Fruit fly (Drosophila melanogaster): Measurements from ENCODE around the gene Peritrophin-15b.

The Peritrophin-15b gene

DNA sequence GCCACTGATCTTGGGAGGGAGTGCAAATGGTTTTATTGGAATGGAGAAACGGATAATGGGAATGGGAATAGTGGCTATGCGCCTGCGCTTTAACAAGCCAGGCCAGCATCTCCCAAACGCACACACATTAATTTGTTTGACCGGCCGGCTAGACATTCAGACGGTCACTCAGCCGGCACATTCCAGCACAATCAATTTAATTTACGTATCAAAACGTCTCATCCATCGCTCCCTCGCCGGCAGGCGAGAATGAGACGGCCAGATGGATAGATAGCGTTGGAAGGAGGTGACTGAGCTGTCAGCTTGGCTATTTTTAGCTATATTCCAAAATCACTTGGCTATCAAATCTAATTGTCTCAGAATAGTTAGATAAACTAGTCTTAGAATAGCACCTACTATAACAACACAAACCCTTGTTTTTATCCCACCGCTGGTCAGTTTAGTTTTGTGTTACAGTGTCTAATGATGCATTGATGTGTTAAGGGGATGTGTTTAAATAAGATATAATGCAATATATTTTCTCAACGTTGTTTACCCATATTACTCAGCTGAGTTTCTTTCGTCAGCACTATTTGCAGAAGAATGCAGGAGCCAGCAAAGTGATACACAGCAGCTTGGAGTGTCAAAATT lies 28.8 kb upstream of the Peritrophin-15b start (continued):
- no peak for TF ChIP-seq Lpt (GFP tag; optimal IDR thresholded peaks at IDR 0.05)
- no peak for TF ChIP-seq Hr39 (GFP tag; optimal IDR thresholded peaks at IDR 0.05)
- TF ChIP-seq CG6276 (GFP tag; optimal IDR thresholded peaks at IDR 0.05) = no peak
- TF ChIP-seq CG11902 (GFP tag; optimal IDR thresholded peaks at IDR 0.05) = no peak
- TF ChIP-seq Hr4 (GFP tag; optimal IDR thresholded peaks at IDR 0.05) = peak; percentile 3
- no peak for TF ChIP-seq CG8119 (GFP tag; IDR thresholded peaks at IDR 0.05)
- no peak for TF ChIP-seq CG8319 (GFP tag; optimal IDR thresholded peaks at IDR 0.05)
- no peak for TF ChIP-seq CG8632 (GFP tag; optimal IDR thresholded peaks at IDR 0.05)
- TF ChIP-seq esn (GFP tag; optimal IDR thresholded peaks at IDR 0.05) = peak; percentile 35
- TF ChIP-seq CG3919 (GFP tag; optimal IDR thresholded peaks at IDR 0.05) = peak; percentile 7
- TF ChIP-seq CG6854 (GFP tag; optimal IDR thresholded peaks at IDR 0.05) = no peak
- no peak for TF ChIP-seq dsx (GFP tag; optimal IDR thresholded peaks at IDR 0.05; ENCODE audit: poor library complexity, severe bottlenecking)
- no peak for TF ChIP-seq OdsH (GFP tag; optimal IDR thresholded peaks at IDR 0.05)
- TF ChIP-seq Sox15 (GFP tag; optimal IDR thresholded peaks at IDR 0.05) = no peak
- no peak for TF ChIP-seq CG4318 (GFP tag; optimal IDR thresholded peaks at IDR 0.05)
- TF ChIP-seq CG34406 (GFP tag; optimal IDR thresholded peaks at IDR 0.05) = no peak
- no peak for TF ChIP-seq CG11762 (GFP tag; optimal IDR thresholded peaks at IDR 0.05; ENCODE audit: insufficient read depth)
- no peak for TF ChIP-seq spab (GFP tag; optimal IDR thresholded peaks at IDR 0.05)
- TF ChIP-seq svp (GFP tag) = peak; percentile 53

- TF ChIP-seq dsx (GFP tag; optimal IDR thresholded peaks at IDR 0.05; ENCODE audit: poor library complexity, severe bottlenecking) = peak; percentile 46
- no peak for TF ChIP-seq svp (GFP tag)
- TF ChIP-seq Eip78C (GFP tag) = peak; percentile 49
Observed at dm6 chr2L:8423047-8423446, 28.3 kb upstream of the Peritrophin-15b start.

DNA sequence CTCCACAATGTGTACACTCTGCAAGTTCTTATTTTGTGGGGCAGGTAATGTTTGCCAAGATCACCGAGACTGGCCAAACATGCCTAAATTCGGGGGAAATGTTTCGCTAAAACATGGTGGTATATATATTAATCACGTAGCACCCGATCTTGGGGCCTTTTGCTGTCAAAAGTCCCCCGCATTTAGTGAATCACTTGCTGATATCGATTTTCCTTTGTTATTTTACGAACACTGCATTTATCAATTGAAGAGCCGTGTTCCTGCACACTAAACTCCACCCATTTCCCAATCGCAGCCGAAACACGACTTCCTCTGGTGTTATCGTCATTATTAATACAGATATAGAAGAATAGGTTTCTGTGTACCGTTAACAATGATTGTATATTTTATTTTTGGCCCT lies 27.0 kb upstream of the Peritrophin-15b start:
- TF ChIP-seq CG3032 (tag; optimal IDR thresholded peaks at IDR 0.05) = no peak
- no peak for TF ChIP-seq fkh (GFP tag; optimal IDR thresholded peaks at IDR 0.05)
- no peak for TF ChIP-seq cyc (GFP tag; optimal IDR thresholded peaks at IDR 0.05)
- no peak for TF ChIP-seq CG11902 (GFP tag; optimal IDR thresholded peaks at IDR 0.05)
- no peak for TF ChIP-seq Gug (GFP tag; IDR thresholded peaks at IDR 0.05)
- TF ChIP-seq Hr4 (GFP tag; optimal IDR thresholded peaks at IDR 0.05) = no peak
- no peak for TF ChIP-seq eg (GFP tag; IDR thresholded peaks at IDR 0.05)

DNA sequence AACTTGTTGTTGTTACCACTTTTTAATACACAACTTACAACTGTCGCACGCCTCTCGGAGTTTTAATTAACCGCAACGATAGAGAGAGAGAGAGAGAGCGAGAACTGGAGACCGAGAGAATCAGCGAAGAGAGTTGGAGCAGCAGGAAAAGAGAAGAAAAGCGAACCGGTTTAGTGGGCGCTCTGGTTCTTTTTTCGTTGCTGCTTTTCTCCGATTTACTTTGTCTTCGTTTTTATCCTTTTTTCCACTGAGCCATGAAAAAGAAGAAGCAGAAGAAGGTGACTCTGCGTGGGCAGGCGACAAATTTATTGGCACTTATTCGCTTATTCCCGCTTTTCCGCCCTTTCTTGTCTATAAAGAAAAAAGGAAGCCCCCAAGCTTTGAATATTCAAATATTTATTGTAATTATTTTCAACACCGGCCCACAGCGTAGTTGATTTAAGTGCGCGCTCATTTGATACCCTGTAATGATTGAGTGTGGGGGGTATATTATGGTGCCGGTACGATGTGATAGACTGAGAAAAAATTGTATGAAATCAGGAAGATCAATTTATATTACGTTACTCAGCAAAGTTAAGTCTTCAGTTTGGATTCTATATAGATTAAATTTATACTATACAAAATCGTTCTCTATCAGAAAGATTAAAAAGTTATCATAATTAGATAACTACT lies 25.7 kb upstream of the Peritrophin-15b start:
- peak; percentile 37 for TF ChIP-seq Ets96B (tag; optimal IDR thresholded peaks at IDR 0.05)
- TF ChIP-seq CG16779 (tag; optimal IDR thresholded peaks at IDR 0.05) = no peak
- TF ChIP-seq CG10631 (GFP tag; optimal IDR thresholded peaks at IDR 0.05) = peak; percentile 54
- TF ChIP-seq Met (GFP tag; optimal IDR thresholded peaks at IDR 0.05) = peak; percentile 11
- peak; percentile 27 for TF ChIP-seq CG3032 (tag; optimal IDR thresholded peaks at IDR 0.05)
- no peak for TF ChIP-seq CG11762 (GFP tag; optimal IDR thresholded peaks at IDR 0.05; ENCODE audit: insufficient read depth)
- peak; percentile 32; the same call in 1 of the 2 replicates for TF ChIP-seq CG15336 (GFP tag; IDR thresholded peaks at IDR 0.05)
- no peak for TF ChIP-seq salr (GFP tag; optimal IDR thresholded peaks at IDR 0.05)
- no peak for TF ChIP-seq lz (GFP tag; optimal IDR thresholded peaks at IDR 0.05)
- no peak for TF ChIP-seq vri (GFP tag; optimal IDR thresholded peaks at IDR 0.05)
- no peak for TF ChIP-seq CG6792 (GFP tag; optimal IDR thresholded peaks at IDR 0.05)
- no peak for TF ChIP-seq CG8319 (GFP tag; optimal IDR thresholded peaks at IDR 0.05)
- TF ChIP-seq Lpt (GFP tag; optimal IDR thresholded peaks at IDR 0.05) = peak; percentile 6
- peak; percentile 23 for TF ChIP-seq Smox (GFP tag; optimal IDR thresholded peaks at IDR 0.05)
- no peak for TF ChIP-seq fkh (GFP tag; optimal IDR thresholded peaks at IDR 0.05)
- TF ChIP-seq CG6276 (GFP tag; optimal IDR thresholded peaks at IDR 0.05) = no peak
- TF ChIP-seq net (GFP tag; optimal IDR thresholded peaks at IDR 0.05) = no peak
- peak; percentile 17 for TF ChIP-seq pdm3 (GFP tag; optimal IDR thresholded peaks at IDR 0.05)
- peak; percentile 7; the same call in 1 of the 3 replicates for TF ChIP-seq eg (GFP tag; IDR thresholded peaks at IDR 0.05)
- TF ChIP-seq Hr38 (GFP tag; optimal IDR thresholded peaks at IDR 0.05) = no peak
- peak; percentile 46 for TF ChIP-seq CG1621 (tag; optimal IDR thresholded peaks at IDR 0.05)
- peak; percentile 15 for TF ChIP-seq Eip75B (GFP tag; optimal IDR thresholded peaks at IDR 0.05)
- TF ChIP-seq CG6854 (GFP tag; optimal IDR thresholded peaks at IDR 0.05) = no peak
- peak; percentile 9 for TF ChIP-seq fd59A (GFP tag; optimal IDR thresholded peaks at IDR 0.05)
- TF ChIP-seq acj6 (GFP tag; optimal IDR thresholded peaks at IDR 0.05) = peak; percentile 14
- peak; percentile 72 for TF ChIP-seq svp (GFP tag)
- TF ChIP-seq fd85E (GFP tag; optimal IDR thresholded peaks at IDR 0.05) = no peak
- no peak for TF ChIP-seq CG8119 (GFP tag; IDR thresholded peaks at IDR 0.05)
- TF ChIP-seq Sox14 (GFP tag; optimal IDR thresholded peaks at IDR 0.05) = peak; percentile 7

Data from whole organism, prepupa.